Worm (Caenorhabditis elegans) whole organism, L1 larva: ENCODE data around the gene col-38.
A peak's percentile ranks its signal among the peaks of the same experiment; 100 is the strongest.

Experiments
- ama-1 ChIP-seq: fragments of 150-350 bp; optimal IDR thresholded peaks from 2 replicates; lab custom pipeline; 2014
- ces-1 ChIP-seq: fragments of 150-350 bp; optimal IDR thresholded peaks from 2 replicates; lab custom pipeline; 2014; ENCODE audit warnings: missing biosample characterization, missing genetic modification reagents, missing genetic modification characterization
- dpl-1 ChIP-seq, 3 experiments: fragments of 150-350 bp in 2 of 3; sonication (generic microtip) in 1 of 3; optimal IDR thresholded peaks; 2 replicates each; lab custom pipeline; 2014 to 2017; ENCODE audit warnings: missing biosample characterization in 3 of 3, missing genetic modification characterization in 3 of 3, missing genetic modification reagents in 3 of 3
- hlh-4 ChIP-seq: sonication (generic microtip); optimal IDR thresholded peaks from 2 replicates; lab custom pipeline; 2016; ENCODE audit warnings: mild to moderate bottlenecking, missing genetic modification characterization, missing compliant biosample characterization
- lin-15B ChIP-seq: fragments of 150-350 bp; sonication (generic microtip); optimal IDR thresholded peaks from 3 replicates; lab custom pipeline; 2014; ENCODE audit warnings: missing biosample characterization, missing genetic modification characterization
- mdl-1 ChIP-seq, 2 experiments: fragments of 150-350 bp; optimal IDR thresholded peaks; 2 replicates each; lab custom pipeline; 2014 to 2017; ENCODE audit warnings: missing biosample characterization in 2 of 2, missing genetic modification characterization in 2 of 2, inconsistent platforms in 1 of 2
- pag-3 ChIP-seq: sonication (generic microtip); optimal IDR thresholded peaks from 2 replicates; lab custom pipeline; 2017; ENCODE audit warnings: missing genetic modification characterization, mild to moderate bottlenecking, missing compliant biosample characterization, antibody characterized with exemption, borderline replicate concordance; ENCODE audit not compliant: insufficient read depth
- pax-3 ChIP-seq: fragments of 200-800 bp; sonication (Bioruptor generic); optimal IDR thresholded peaks from 2 replicates; lab custom pipeline; 2018; ENCODE audit warnings: mild to moderate bottlenecking, missing genetic modification characterization, moderate library complexity, missing compliant biosample characterization
- sox-4 ChIP-seq: sonication (generic microtip); optimal IDR thresholded peaks from 2 replicates; lab custom pipeline; 2016; ENCODE audit warnings: missing genetic modification characterization, missing compliant biosample characterization
- unc-130 ChIP-seq: fragments of 150-350 bp; optimal IDR thresholded peaks from 2 replicates; lab custom pipeline; 2017; ENCODE audit warnings: missing biosample characterization, missing genetic modification characterization, inconsistent platforms

DNA sequence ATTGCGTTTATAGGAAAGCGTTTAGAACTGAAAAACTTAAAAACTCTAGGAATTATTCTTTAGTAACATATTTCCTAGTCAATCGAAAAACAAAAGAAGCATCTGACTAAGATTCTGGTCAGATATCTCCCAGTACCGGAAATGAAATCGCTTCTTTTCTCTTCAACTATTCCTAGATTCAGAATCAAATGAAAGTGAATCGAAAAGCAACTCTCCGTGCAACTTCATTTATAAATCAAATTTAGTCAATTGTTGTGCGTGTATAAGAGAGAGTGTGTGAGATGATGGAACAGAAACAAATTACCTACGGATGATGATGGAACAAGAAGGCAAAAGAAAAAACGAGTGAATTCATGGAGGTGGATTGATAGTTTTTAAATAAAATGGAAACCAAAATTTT lies 9.7 kb downstream of the col-38 start:
- TF ChIP-seq pag-3 (tag; lab: Kevin White, UChicago) = no peak
- TF ChIP-seq sox-4 (tag; lab: Kevin White, UChicago) = no peak
- TF ChIP-seq mdl-1 (tag; optimal IDR thresholded peaks at IDR 0.05; lab: Kevin White, UChicago) = no peak
- no peak for TF ChIP-seq lin-15B (tag; lab: Kevin White, UChicago)
- no peak for TF ChIP-seq dpl-1 (GFP tag; optimal IDR thresholded peaks at IDR 0.05; lab: Kevin White, UChicago)
- TF ChIP-seq hlh-4 (tag; lab: Kevin White, UChicago) = no peak
- no peak for TF ChIP-seq pax-3
- no peak for TF ChIP-seq ama-1
- TF ChIP-seq ces-1 = peak; percentile 43
- TF ChIP-seq unc-130 (tag; lab: Kevin White, UChicago) = no peak
